Worm (Caenorhabditis elegans): Measurements from ENCODE around the gene K09A9.8.
A peak's percentile ranks its signal among the peaks of the same experiment; 100 is the strongest.

Gene K09A9.8

DNA sequence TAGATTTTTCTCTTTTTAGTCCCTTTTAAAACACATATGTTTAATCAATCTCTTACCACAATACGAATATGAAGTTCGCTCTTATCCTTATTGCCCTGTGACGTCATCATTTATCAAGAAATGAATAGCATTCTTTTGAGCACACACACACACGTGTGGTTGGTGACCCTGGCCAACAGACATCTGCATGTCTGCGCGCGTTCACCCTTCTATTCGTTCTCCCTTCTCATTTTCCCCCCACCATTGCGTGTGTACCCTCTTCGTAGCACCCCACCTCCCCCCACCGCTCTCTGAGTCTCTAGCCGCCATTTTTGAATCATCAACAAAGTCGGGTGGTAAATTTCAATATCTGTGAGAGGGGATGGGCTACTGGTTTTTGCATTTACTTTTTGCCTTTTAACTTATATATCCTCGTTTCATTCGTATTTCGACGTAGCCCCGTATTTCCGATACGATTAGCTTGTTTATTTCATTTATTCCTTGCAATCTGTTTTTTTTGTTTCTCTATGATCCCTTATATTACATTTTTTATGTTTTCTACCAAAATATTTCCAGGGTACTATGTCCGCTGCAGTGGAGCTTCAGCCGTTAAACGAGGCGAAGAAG is 3.6 kb upstream of the K09A9.8 start, which contains the start of gene ent-2:
Gene ent-2 (plus strand): TSS at position 556 of the 606 bp plus-strand sequence.
- no peak for TF ChIP-seq nhr-25 (tag; optimal IDR thresholded peaks at IDR 0.05)
- peak; percentile 23 for TF ChIP-seq lin-15B (tag; optimal IDR thresholded peaks at IDR 0.05)
- TF ChIP-seq nhr-77 (tag; optimal IDR thresholded peaks at IDR 0.05): no peak
- peak; percentile 64 for TF ChIP-seq nfya-1 (tag; optimal IDR thresholded peaks at IDR 0.05; ENCODE audit: insufficient read depth)
- peak; percentile 11 for TF ChIP-seq mdl-1 (tag; optimal IDR thresholded peaks at IDR 0.05)
- TF ChIP-seq jun-1 (tag; optimal IDR thresholded peaks at IDR 0.05): no peak
- peak; percentile 80 for TF ChIP-seq hmg-11 (tag; optimal IDR thresholded peaks at IDR 0.05)
- no peak for TF ChIP-seq daf-12 (tag; optimal IDR thresholded peaks at IDR 0.05)
- no peak for TF ChIP-seq eor-1 (tag; optimal IDR thresholded peaks at IDR 0.05)
- TF ChIP-seq fkh-2 (tag; optimal IDR thresholded peaks at IDR 0.05): no peak
- peak; percentile 32 for TF ChIP-seq skn-1 (tag; optimal IDR thresholded peaks at IDR 0.05)
- TF ChIP-seq ama-1 (optimal IDR thresholded peaks at IDR 0.05): no peak
- no peak for TF ChIP-seq elt-1 (tag; optimal IDR thresholded peaks at IDR 0.05)
- peak; percentile 80 for TF ChIP-seq lin-39 (tag; optimal IDR thresholded peaks at IDR 0.05)
- peak; percentile 20 for TF ChIP-seq fkh-10 (GFP tag; optimal IDR thresholded peaks at IDR 0.05)
- TF ChIP-seq elt-3 (tag; optimal IDR thresholded peaks at IDR 0.05): no peak
- TF ChIP-seq nhr-67 (tag; optimal IDR thresholded peaks at IDR 0.05): no peak

DNA sequence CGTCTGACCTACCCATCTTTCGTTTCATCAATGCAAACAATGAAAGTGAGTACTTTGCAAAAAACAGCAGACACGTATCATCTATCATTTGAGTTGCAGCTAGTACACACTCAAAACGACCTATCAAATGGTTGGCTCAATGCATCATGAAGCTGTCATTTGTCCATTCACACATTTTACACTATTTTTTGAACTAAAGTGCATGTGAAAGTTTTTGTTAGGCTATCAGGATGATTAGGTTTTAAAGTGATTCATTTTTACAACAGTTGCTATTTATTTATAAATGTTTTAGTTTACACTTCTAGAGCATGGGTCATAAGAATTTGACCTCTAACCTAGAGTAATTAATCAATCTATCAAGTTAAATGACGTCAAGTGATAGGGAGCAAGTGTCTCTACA is 2.9 kb upstream of the K09A9.8 start:
- TF ChIP-seq skn-1 (tag; optimal IDR thresholded peaks at IDR 0.05): no peak
- TF ChIP-seq nhr-25 (tag; optimal IDR thresholded peaks at IDR 0.05): no peak
- no peak for TF ChIP-seq lin-39 (tag; optimal IDR thresholded peaks at IDR 0.05)
- no peak for TF ChIP-seq lsy-12 (tag; optimal IDR thresholded peaks at IDR 0.05)
- no peak for TF ChIP-seq zag-1 (tag; optimal IDR thresholded peaks at IDR 0.05)
- no peak for TF ChIP-seq eor-1 (tag; optimal IDR thresholded peaks at IDR 0.05)
- no peak for TF ChIP-seq ztf-4 (tag; optimal IDR thresholded peaks at IDR 0.05)
- no peak for TF ChIP-seq nhr-11 (tag; optimal IDR thresholded peaks at IDR 0.05)
- TF ChIP-seq ceh-82 (tag; optimal IDR thresholded peaks at IDR 0.05): no peak
- TF ChIP-seq daf-12 (tag; optimal IDR thresholded peaks at IDR 0.05): no peak
- TF ChIP-seq ceh-9 (tag; optimal IDR thresholded peaks at IDR 0.05): no peak
- TF ChIP-seq sea-2 (GFP tag; optimal IDR thresholded peaks at IDR 0.05): no peak
- no peak for TF ChIP-seq egl-27 (tag; optimal IDR thresholded peaks at IDR 0.05)

DNA sequence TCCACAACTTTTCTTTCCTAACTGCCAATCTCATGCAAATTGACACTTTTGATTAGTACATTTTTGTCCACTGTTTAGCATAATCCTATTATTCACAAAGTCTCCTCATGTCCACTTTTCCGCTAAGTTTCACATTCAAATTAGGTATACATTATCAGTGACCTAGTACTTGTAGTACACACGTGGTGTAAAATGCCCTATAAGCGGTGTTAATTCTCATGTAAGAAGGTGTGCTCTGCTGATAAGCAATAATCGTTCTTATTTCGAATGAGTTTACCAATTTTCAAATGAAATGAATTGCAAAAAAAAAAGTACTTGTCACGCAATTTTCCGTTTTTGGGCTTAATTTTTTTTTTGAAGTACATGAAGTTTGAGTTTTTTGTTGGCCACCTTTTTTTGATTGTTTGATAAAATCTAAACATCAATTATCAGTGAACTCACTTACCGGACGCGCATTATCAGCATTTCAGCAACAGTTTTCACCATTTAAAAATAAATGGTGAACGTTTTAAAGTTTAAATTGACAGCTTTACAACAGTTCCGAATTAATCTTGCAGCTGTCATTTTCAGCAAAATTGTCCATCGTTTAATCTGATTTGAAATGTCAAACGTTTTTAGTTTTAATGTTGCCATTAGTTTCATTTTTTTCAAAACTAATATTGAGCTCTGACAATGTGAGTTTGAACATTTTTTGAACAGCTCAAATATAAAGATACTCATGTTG is 1.8 kb upstream of the K09A9.8 start:
- TF ChIP-seq eor-1 (tag; optimal IDR thresholded peaks at IDR 0.05): no peak
- peak; percentile 76 for TF ChIP-seq elt-2 (tag; optimal IDR thresholded peaks at IDR 0.05)
- no peak for TF ChIP-seq nhr-25 (tag; optimal IDR thresholded peaks at IDR 0.05)
- no peak for TF ChIP-seq ama-1 (optimal IDR thresholded peaks at IDR 0.05)
- peak; percentile 45 for TF ChIP-seq pqm-1 (tag; optimal IDR thresholded peaks at IDR 0.05)
- TF ChIP-seq zag-1 (tag; optimal IDR thresholded peaks at IDR 0.05): no peak
- no peak for TF ChIP-seq aly-2 (tag; optimal IDR thresholded peaks at IDR 0.05)
- TF ChIP-seq mml-1 (tag; optimal IDR thresholded peaks at IDR 0.05): no peak
- peak; percentile 18 for TF ChIP-seq pha-4 (tag; optimal IDR thresholded peaks at IDR 0.05)

DNA sequence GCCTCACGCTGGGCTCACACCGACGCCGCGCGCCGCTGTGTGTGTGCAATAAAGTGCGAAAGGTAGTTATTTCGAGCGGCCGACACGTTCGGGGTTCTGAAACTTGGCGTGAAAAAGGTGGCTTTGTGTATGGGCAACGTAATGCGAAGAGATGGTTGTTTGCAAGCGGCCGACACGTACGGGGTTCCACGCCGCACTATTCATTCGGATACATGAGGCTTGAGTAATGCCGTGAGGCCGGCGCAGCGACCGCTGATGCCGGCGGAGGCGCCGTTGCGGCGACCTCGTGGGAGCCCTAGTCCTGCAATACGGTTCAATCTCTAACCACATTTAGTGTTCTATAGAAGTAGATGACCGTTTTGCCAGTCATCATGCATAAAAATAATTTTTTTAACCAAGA is 3.0 kb downstream of the K09A9.8 start:
- TF ChIP-seq nhr-11 (tag; optimal IDR thresholded peaks at IDR 0.05) (no peak), ama-1 (optimal IDR thresholded peaks at IDR 0.05) (no peak)

DNA sequence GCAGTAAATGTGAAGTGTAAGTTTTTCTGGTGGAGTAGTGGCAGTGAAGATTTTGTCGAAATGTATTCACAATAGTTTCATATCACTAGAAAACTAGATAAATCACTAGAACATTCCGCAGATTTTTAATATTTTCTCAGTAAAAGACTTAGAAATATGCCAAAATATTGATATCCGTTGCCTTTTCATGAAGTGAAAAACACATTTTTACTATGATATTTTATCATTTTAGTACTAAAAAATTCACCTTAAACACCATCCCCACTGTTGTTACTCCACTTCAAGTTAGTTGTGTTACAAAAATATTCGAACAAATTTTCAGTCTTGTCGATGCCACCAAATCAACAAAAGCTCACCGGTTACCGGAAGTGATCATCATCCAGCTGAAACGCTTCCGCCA is 3.6 kb downstream of the K09A9.8 start:
- no peak for TF ChIP-seq nhr-23 (tag; optimal IDR thresholded peaks at IDR 0.05)
- no peak for TF ChIP-seq lin-39 (tag; optimal IDR thresholded peaks at IDR 0.05)
- no peak for TF ChIP-seq mdl-1 (tag; optimal IDR thresholded peaks at IDR 0.05)
- TF ChIP-seq unc-39 (tag; optimal IDR thresholded peaks at IDR 0.05): no peak
- TF ChIP-seq elt-2 (tag; optimal IDR thresholded peaks at IDR 0.05): no peak
- TF ChIP-seq ZK546.5 (tag; optimal IDR thresholded peaks at IDR 0.05): no peak
- no peak for TF ChIP-seq nhr-77 (tag; optimal IDR thresholded peaks at IDR 0.05)
- TF ChIP-seq nhr-11 (tag; optimal IDR thresholded peaks at IDR 0.05): no peak
